Worm (Caenorhabditis elegans) whole organism, L2 larva: ENCODE measurements around the gene egl-46.

Source experiments
- ceh-82 ChIP-seq: fragments of 150-350 bp; optimal IDR thresholded peaks from 2 replicates; lab custom pipeline; 2014; ENCODE audit warnings: missing biosample characterization, missing genetic modification characterization
- egl-27 ChIP-seq: sonication (generic microtip); optimal IDR thresholded peaks from 3 replicates; lab custom pipeline; 2017; ENCODE audit warnings: missing biosample characterization, missing genetic modification reagents, missing genetic modification characterization
- elt-3 ChIP-seq: sonication (generic microtip); optimal IDR thresholded peaks from 2 replicates; lab custom pipeline; 2017; ENCODE audit warnings: missing biosample characterization, missing genetic modification characterization
- lin-39 ChIP-seq: fragments of 150-350 bp; optimal IDR thresholded peaks from 2 replicates; lab custom pipeline; 2014; ENCODE audit warnings: missing biosample characterization, missing genetic modification reagents, missing genetic modification characterization
- lsy-2 ChIP-seq, 2 experiments: fragments of 150-350 bp in 1 of 2; sonication (generic microtip) in 1 of 2; optimal IDR thresholded peaks; 2 replicates each; lab custom pipeline; 2014 to 2017; ENCODE audit warnings: missing biosample characterization in 2 of 2, missing genetic modification characterization in 2 of 2
- nhr-10 ChIP-seq: sonication (generic microtip); optimal IDR thresholded peaks from 2 replicates; lab custom pipeline; 2017; ENCODE audit warnings: missing biosample characterization, missing genetic modification characterization
- nhr-11 ChIP-seq: fragments of 150-350 bp; optimal IDR thresholded peaks from 2 replicates; lab custom pipeline; 2014; ENCODE audit warnings: missing biosample characterization, missing genetic modification characterization
- nhr-25 ChIP-seq: fragments of 150-350 bp; sonication (generic microtip); optimal IDR thresholded peaks from 3 replicates; lab custom pipeline; 2014; ENCODE audit warnings: missing biosample characterization, missing genetic modification characterization
- skn-1 ChIP-seq: sonication (generic microtip); optimal IDR thresholded peaks from 2 replicates; lab custom pipeline; 2017; ENCODE audit warnings: missing biosample characterization, missing genetic modification characterization
- sma-3 ChIP-seq: sonication (generic microtip); optimal IDR thresholded peaks from 2 replicates; lab custom pipeline; 2016; ENCODE audit warnings: missing genetic modification reagents, missing genetic modification characterization, missing compliant biosample characterization
- unc-39 ChIP-seq: fragments of 150-350 bp; optimal IDR thresholded peaks from 2 replicates; lab custom pipeline; 2014; ENCODE audit warnings: missing biosample characterization, missing genetic modification characterization
- unc-62 ChIP-seq: fragments of 150-350 bp; optimal IDR thresholded peaks from 2 replicates; lab custom pipeline; 2014; ENCODE audit warnings: missing biosample characterization, missing genetic modification reagents, missing genetic modification characterization
- ztf-11 ChIP-seq: sonication (generic microtip); optimal IDR thresholded peaks from 2 replicates; lab custom pipeline; 2017; ENCODE audit warnings: missing biosample characterization, missing genetic modification characterization
- ztf-4 ChIP-seq: fragments of 150-350 bp; optimal IDR thresholded peaks from 2 replicates; lab custom pipeline; 2014; ENCODE audit warnings: missing biosample characterization, missing genetic modification characterization

DNA sequence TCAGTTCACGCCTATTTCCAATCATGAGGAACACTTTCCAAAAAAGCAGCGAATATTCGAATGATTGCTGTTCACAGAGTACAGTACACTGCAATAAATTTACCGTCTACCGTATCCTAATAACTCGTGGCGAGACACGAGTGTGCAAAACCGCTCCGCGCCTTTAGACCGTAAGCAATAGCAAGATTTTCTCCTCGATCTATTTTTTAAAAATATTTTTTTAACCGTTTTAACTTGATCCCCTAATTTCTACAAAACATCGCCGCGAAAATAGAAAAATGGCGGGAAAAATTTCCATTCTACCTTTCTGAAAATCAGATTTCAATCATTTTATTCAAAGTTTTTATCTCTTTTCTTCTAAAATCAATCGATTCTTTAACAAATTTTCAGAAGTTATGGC, 21.3 kb upstream of the egl-46 start, which contains the start of gene era-1:
- TF ChIP-seq lsy-2 (tag; optimal IDR thresholded peaks at IDR 0.05; lab: Kevin White, UChicago) (no peak), nhr-11 (no peak), nhr-10 (tag; lab: Kevin White, UChicago) (no peak), ceh-82 (tag; lab: Kevin White, UChicago) (no peak), unc-39 (tag; lab: Kevin White, UChicago) (no peak), ztf-4 (tag; lab: Kevin White, UChicago) (no peak), sma-3 (GFP tag; lab: Kevin White, UChicago) (no peak), elt-3 (tag; lab: Kevin White, UChicago) (no peak), unc-62 (GFP tag; lab: Kevin White, UChicago) (no peak), egl-27 (tag; lab: Kevin White, UChicago) (no peak), nhr-25 (tag; lab: Kevin White, UChicago) (no peak), ztf-11 (tag; lab: Kevin White, UChicago) (no peak), lin-39 (tag; lab: Kevin White, UChicago) (no peak), skn-1 (no peak)
